Worm (Caenorhabditis elegans) whole organism, midembryonic: ENCODE results near the gene F12F6.1.

Source experiments
- T22C8.4 ChIP-seq: fragments of 200-800 bp; sonication (Bioruptor generic); IDR thresholded peaks from 2 replicates; pipeline ENCODE4 v1.3.6; 2022; ENCODE audit warnings: missing genetic modification characterization, missing compliant biosample characterization
- cog-1 ChIP-seq: sonication (generic microtip); optimal IDR thresholded peaks from 2 replicates; lab custom pipeline; 2016; ENCODE audit warnings: missing genetic modification characterization, missing compliant biosample characterization
- flt-1 ChIP-seq: fragments of 200-800 bp; sonication (Bioruptor generic); IDR thresholded peaks from 2 replicates; pipeline ENCODE4 v1.3.6; 2022; ENCODE audit warnings: missing genetic modification characterization, missing compliant biosample characterization
- klf-2 ChIP-seq: fragments of 200-800 bp; sonication (Bioruptor generic); conservative IDR thresholded peaks from 2 replicates; pipeline ENCODE4 v1.3.6; 2022; ENCODE audit warnings: missing genetic modification reagents, missing genetic modification characterization, missing compliant biosample characterization
- med-1 ChIP-seq: sonication (generic microtip); optimal IDR thresholded peaks from 2 replicates; lab custom pipeline; 2017; ENCODE audit warnings: missing genetic modification characterization, mild to moderate bottlenecking, missing compliant biosample characterization, antibody characterized with exemption, missing genetic modification reagents; ENCODE audit not compliant: insufficient read depth
- ref-1 ChIP-seq: fragments of 200-800 bp; sonication (Bioruptor generic); conservative IDR thresholded peaks from 2 replicates; pipeline ENCODE4 v1.3.6; 2022; ENCODE audit warnings: missing genetic modification reagents, missing genetic modification characterization, missing compliant biosample characterization
- tab-1 ChIP-seq: fragments of 200-800 bp; sonication (Bioruptor generic); IDR thresholded peaks from 2 replicates; pipeline ENCODE4 v1.3.6; 2022; ENCODE audit warnings: missing genetic modification characterization, missing compliant biosample characterization
- ztf-23 ChIP-seq: fragments of 200-800 bp; sonication (Bioruptor generic); IDR thresholded peaks from 2 replicates; pipeline ENCODE4 v1.3.6; 2022; ENCODE audit warnings: missing genetic modification reagents, missing genetic modification characterization, missing compliant biosample characterization
- ztf-29 ChIP-seq: fragments of 200-800 bp; sonication (Bioruptor generic); IDR thresholded peaks from 2 replicates; pipeline ENCODE4 v1.3.6; 2022; ENCODE audit warnings: missing genetic modification reagents, missing genetic modification characterization, missing compliant biosample characterization

Gene F12F6.1

DNA sequence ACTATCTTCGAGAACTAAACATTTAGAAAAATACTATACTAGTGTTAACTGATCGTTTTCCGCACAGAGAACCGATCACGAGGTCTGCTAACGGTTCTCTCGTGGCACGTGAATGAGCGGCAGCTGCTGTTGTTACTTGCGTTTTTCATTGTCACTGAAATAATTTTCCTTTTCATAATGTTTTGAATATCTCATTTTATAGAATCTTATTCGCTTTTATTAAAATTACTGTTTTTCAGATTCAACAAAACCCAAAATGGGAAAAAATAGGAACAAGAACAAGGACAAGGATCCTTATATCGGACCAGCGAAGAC lies 52.6 kb downstream of the F12F6.1 start, which contains the start of gene F58B3.6:
Gene F58B3.6 (plus strand): TSS at position 240 of the 315 bp plus-strand sequence.
- TF ChIP-seq tab-1 (GFP tag; lab: Robert Waterston, UW), result no peak
- TF ChIP-seq ztf-23 (GFP tag; lab: Robert Waterston, UW), result no peak
- TF ChIP-seq klf-2, result no peak
- TF ChIP-seq med-1 (GFP tag; lab: Kevin White, UChicago), result no peak
- no peak for TF ChIP-seq ref-1 (GFP tag; lab: Robert Waterston, UW)
- TF ChIP-seq ztf-29 (GFP tag; lab: Robert Waterston, UW), result no peak
- TF ChIP-seq T22C8.4, result no peak
- TF ChIP-seq flt-1 (GFP tag; lab: Robert Waterston, UW), result no peak
- TF ChIP-seq cog-1 (tag; lab: Kevin White, UChicago), result no peak
